Fruit fly (Drosophila melanogaster): ENCODE data around the gene slo.

Gene slo

DNA sequence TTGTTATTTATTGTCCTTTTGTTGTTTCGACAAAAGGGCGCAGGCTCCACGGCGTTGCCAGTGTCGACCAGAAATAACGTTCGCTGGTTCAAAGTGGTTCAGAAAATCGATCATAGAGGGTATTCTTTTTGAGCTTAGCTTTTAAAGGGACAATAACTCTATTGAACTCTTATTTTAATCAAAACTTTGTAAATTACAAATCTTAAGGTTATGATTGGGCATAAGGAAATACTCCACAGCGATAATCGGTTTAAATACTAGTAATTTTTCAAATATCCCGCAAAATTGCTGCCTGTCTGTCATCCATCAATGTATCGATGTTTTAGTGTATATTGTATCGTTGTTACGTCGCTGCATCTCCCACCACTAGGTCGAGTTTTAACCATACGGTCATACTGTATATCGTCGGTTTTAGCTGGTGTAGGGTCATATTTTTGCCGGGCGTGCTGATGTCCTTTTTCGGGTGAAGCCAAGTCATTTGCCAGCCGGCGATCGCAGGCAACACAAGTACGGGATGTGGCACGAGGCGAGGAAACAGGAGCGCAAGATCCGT lies 7.4 kb upstream of the slo start, which contains the start of the genes CG31125 and CG6695 (continued):
- TF ChIP-seq Opbp (GFP tag; IDR thresholded peaks at IDR 0.05; ENCODE audit: partially characterized antibody) (peak; percentile 85), hth (optimal IDR thresholded peaks at IDR 0.05) (no peak), ranshi (GFP tag; IDR thresholded peaks at IDR 0.05) (peak; percentile 15; the same call in 1 of the 2 replicates), odd (GFP tag; optimal IDR thresholded peaks at IDR 0.05) (no peak), CG6654 (GFP tag; optimal IDR thresholded peaks at IDR 0.05) (no peak), Ptx1 (GFP tag; IDR thresholded peaks at IDR 0.05) (peak; percentile 53), CG13894 (tag; optimal IDR thresholded peaks at IDR 0.05) (no peak), sqz (GFP tag; optimal IDR thresholded peaks at IDR 0.05) (no peak), CG1647 (GFP tag; optimal IDR thresholded peaks at IDR 0.05) (peak; percentile 31), CG2199 (GFP tag; IDR thresholded peaks at IDR 0.05) (no peak), Mes4 (GFP tag; optimal IDR thresholded peaks at IDR 0.05) (peak; percentile 0), wek (GFP tag; optimal IDR thresholded peaks at IDR 0.05) (peak; percentile 97), dmrt99B (tag; optimal IDR thresholded peaks at IDR 0.05) (no peak), CG32532 (GFP tag; IDR thresholded peaks at IDR 0.05) (peak; percentile 56; the same call in 1 of the 2 replicates), Bteb2 (GFP tag; optimal IDR thresholded peaks at IDR 0.05) (peak; percentile 41), CG1832 (GFP tag; optimal IDR thresholded peaks at IDR 0.05) (no peak), dimm (GFP tag; IDR thresholded peaks at IDR 0.05) (no peak), CG6689 (GFP tag; IDR thresholded peaks at IDR 0.05) (peak; percentile 45; the same call in 1 of the 2 replicates), CG30431 (GFP tag; optimal IDR thresholded peaks at IDR 0.05) (no peak), pros (GFP tag; optimal IDR thresholded peaks at IDR 0.05) (no peak), mirr (GFP tag; optimal IDR thresholded peaks at IDR 0.05) (no peak), slp2 (GFP tag; optimal IDR thresholded peaks at IDR 0.05) (peak; percentile 34), CG2889 (GFP tag; IDR thresholded peaks at IDR 0.05) (no peak), Antp (GFP tag; optimal IDR thresholded peaks at IDR 0.05) (peak; percentile 67), mld (GFP tag; IDR thresholded peaks at IDR 0.05; ENCODE audit: partially characterized antibody) (0 out of 3 replicates have a peak, but pooled peaks have one; percentile 66), CG17328 (GFP tag; IDR thresholded peaks at IDR 0.05) (peak; percentile 11; the same call in 1 of the 2 replicates), E2f2 (GFP tag; IDR thresholded peaks at IDR 0.05) (peak; percentile 92), Hr3 (GFP tag; optimal IDR thresholded peaks at IDR 0.05) (peak; percentile 33), CG5180 (GFP tag; optimal IDR thresholded peaks at IDR 0.05) (no peak), ken (GFP tag; IDR thresholded peaks at IDR 0.05) (peak; percentile 46; the same call in 1 of the 3 replicates), CG4820 (GFP tag; optimal IDR thresholded peaks at IDR 0.05) (no peak), Dbx (GFP tag; IDR thresholded peaks at IDR 0.05) (peak; percentile 61; the same call in 2 of the 3 replicates), tll (GFP tag; optimal IDR thresholded peaks at IDR 0.05) (peak; percentile 44), unpg (GFP tag; optimal IDR thresholded peaks at IDR 0.05) (no peak), HmgD (GFP tag; optimal IDR thresholded peaks at IDR 0.05) (peak; percentile 65), nau (GFP tag; optimal IDR thresholded peaks at IDR 0.05) (no peak), Tbp (GFP tag; optimal IDR thresholded peaks at IDR 0.05) (no peak), pum (GFP tag; optimal IDR thresholded peaks at IDR 0.05) (peak; percentile 52), ro (GFP tag; IDR thresholded peaks at IDR 0.05) (no peak), CG11696 (GFP tag; IDR thresholded peaks at IDR 0.05) (no peak), CG6765 (GFP tag; optimal IDR thresholded peaks at IDR 0.05) (no peak), CG12236 (GFP tag; optimal IDR thresholded peaks at IDR 0.05) (peak; percentile 28), CG9727 (GFP tag; optimal IDR thresholded peaks at IDR 0.05) (peak; percentile 57), insv (GFP tag; optimal IDR thresholded peaks at IDR 0.05) (peak in 1 of 2 experiments; percentile 56), CG8944 (GFP tag; optimal IDR thresholded peaks at IDR 0.05) (peak; percentile 49), CG2712 (tag; optimal IDR thresholded peaks at IDR 0.05) (peak; percentile 62), ab (GFP tag; optimal IDR thresholded peaks at IDR 0.05) (no peak), dysf (GFP tag; IDR thresholded peaks at IDR 0.05) (peak; percentile 58; the same call in 2 of the 3 replicates), CG7963 (GFP tag; IDR thresholded peaks at IDR 0.05; ENCODE audit: partially characterized antibody) (peak; percentile 46; the same call in 1 of the 3 replicates), CG11723 (GFP tag; optimal IDR thresholded peaks at IDR 0.05) (no peak), CG31224 (GFP tag; IDR thresholded peaks at IDR 0.05) (no peak)
